Fruit fly (Drosophila melanogaster): ENCODE data around the gene CG33722.

Gene CG33722

DNA sequence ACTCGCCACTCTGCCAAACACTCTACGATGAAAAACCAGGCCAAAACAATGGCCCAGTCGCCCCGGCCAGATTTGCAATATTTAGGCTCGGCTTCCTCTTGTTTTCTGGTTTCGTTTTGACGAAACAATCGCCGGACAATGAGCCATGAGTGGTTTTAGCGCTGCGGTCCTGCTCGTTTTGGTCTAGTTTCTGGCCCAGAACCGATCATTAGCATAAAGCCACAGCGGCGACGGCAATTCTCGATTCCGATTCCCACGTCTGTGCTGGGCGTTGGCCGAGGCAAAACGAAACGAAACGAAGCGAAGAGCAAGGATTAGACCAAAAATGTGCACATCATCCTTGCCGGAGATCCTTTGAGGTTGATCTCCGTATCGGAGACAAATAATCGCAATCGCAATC lies 40.5 kb upstream of the CG33722 start:
- TF ChIP-seq zen (tag; optimal IDR thresholded peaks at IDR 0.05) (peak; percentile 93), tll (GFP tag; optimal IDR thresholded peaks at IDR 0.05) (peak in 1 of 2 experiments; percentile 4), hth (optimal IDR thresholded peaks at IDR 0.05) (no peak)

DNA sequence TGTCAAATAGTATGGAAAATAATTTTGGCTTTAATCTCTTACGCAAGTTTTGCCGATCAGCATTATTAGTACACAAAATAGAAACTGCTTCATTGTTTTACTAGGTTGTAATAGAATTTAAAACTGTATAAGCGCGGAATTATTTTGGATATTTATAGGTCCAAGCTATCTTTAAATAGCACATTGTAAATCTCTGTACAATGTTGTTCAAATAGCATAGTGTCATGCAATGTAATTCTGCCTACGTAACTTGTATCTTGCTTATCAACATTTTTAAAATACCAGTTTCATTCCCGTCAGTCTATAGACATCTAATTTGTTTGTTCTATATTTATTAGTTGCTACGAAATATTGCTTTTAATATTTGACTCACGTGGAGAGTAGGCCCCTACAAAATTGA lies 39.1 kb upstream of the CG33722 start, which contains the start of gene CheA84a:
Gene CheA84a (minus strand): TSS at position 101 of the 400 bp plus-strand sequence.
- no peak for TF ChIP-seq CG12659 (GFP tag; optimal IDR thresholded peaks at IDR 0.05)
- no peak for TF ChIP-seq CG13287 (GFP tag; IDR thresholded peaks at IDR 0.05; ENCODE audit: partially characterized antibody)
- no peak for TF ChIP-seq ATbp (GFP tag; optimal IDR thresholded peaks at IDR 0.05)
- no peak for TF ChIP-seq CG16863 (GFP tag; optimal IDR thresholded peaks at IDR 0.05)
- TF ChIP-seq btn (GFP tag; optimal IDR thresholded peaks at IDR 0.05), result no peak
- no peak for TF ChIP-seq Lim3 (GFP tag; IDR thresholded peaks at IDR 0.05)
- no peak for TF ChIP-seq oc (tag; optimal IDR thresholded peaks at IDR 0.05)
- no peak for TF ChIP-seq pho (GFP tag; optimal IDR thresholded peaks at IDR 0.05)
- no peak for TF ChIP-seq prd (optimal IDR thresholded peaks at IDR 0.05)
- TF ChIP-seq prd (GFP tag; IDR thresholded peaks at IDR 0.05), result no peak
- TF ChIP-seq tup (GFP tag; optimal IDR thresholded peaks at IDR 0.05), result no peak
- TF ChIP-seq CG14014 (GFP tag; IDR thresholded peaks at IDR 0.05), result no peak
- no peak for TF ChIP-seq Lpt (GFP tag; optimal IDR thresholded peaks at IDR 0.05)
- TF ChIP-seq lov (optimal IDR thresholded peaks at IDR 0.05), result no peak
- no peak for TF ChIP-seq lov (GFP tag; IDR thresholded peaks at IDR 0.05)
- no peak for TF ChIP-seq CG17361 (GFP tag; IDR thresholded peaks at IDR 0.05)
- no peak for TF ChIP-seq CG34422 (GFP tag; IDR thresholded peaks at IDR 0.05)

DNA sequence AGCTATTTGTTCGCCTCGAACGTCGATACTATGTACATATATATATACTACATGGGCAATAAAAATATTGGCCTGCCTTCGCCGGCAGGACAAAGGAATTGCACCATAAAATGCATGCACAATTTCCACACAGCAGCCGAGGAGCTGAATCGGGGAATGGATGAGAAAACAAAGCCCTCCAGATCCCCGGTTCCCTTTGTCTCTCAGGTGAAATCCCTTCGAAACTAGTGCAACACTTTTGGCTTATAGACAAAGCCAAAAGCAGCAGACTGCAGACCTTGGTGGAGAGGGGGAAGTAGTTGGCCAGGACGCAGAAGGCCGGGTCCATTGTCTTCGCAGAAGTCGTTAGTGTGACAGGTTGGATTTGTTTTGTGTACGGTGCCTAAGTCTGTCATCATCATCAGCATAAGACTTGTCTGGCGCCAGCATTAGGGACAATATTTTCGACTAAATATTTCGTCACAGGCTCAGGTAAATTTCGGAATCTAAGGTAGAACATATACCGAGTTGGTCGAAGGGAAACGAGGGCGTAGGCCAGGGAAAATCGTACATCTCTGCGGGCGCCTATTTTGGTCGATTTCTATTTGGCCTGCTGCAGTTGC lies 38.5 kb upstream of the CG33722 start:
- TF ChIP-seq cwo (GFP tag; optimal IDR thresholded peaks at IDR 0.05), result no peak
- TF ChIP-seq Bteb2 (GFP tag; optimal IDR thresholded peaks at IDR 0.05), result no peak
- no peak for TF ChIP-seq cato (GFP tag; optimal IDR thresholded peaks at IDR 0.05; ENCODE audit: borderline replicate concordance)
- TF ChIP-seq CG17612 (GFP tag; IDR thresholded peaks at IDR 0.05), result no peak
- no peak for TF ChIP-seq CG11560 (tag; IDR thresholded peaks at IDR 0.05)
- TF ChIP-seq dmrt99B (tag; optimal IDR thresholded peaks at IDR 0.05), result no peak
- TF ChIP-seq her (GFP tag; optimal IDR thresholded peaks at IDR 0.05), result no peak
- TF ChIP-seq D (optimal IDR thresholded peaks at IDR 0.05), result peak; percentile 92
- no peak for TF ChIP-seq D (GFP tag; optimal IDR thresholded peaks at IDR 0.05)
- TF ChIP-seq CG16863 (GFP tag; optimal IDR thresholded peaks at IDR 0.05), result no peak
- TF ChIP-seq zen (tag; optimal IDR thresholded peaks at IDR 0.05), result peak; percentile 99
- no peak for TF ChIP-seq insv (GFP tag; optimal IDR thresholded peaks at IDR 0.05)
- TF ChIP-seq CG7372 (GFP tag; IDR thresholded peaks at IDR 0.05), result no peak
- 0 out of 3 replicates have a peak, but pooled peaks have one; percentile 35 for TF ChIP-seq CG34422 (GFP tag; IDR thresholded peaks at IDR 0.05)
- TF ChIP-seq CG2889 (GFP tag; IDR thresholded peaks at IDR 0.05), result no peak
- TF ChIP-seq CG7987 (GFP tag; optimal IDR thresholded peaks at IDR 0.05), result no peak
- TF ChIP-seq tll (GFP tag; optimal IDR thresholded peaks at IDR 0.05), result peak in 1 of 2 experiments; percentile 95
- no peak for TF ChIP-seq CG12659 (GFP tag; optimal IDR thresholded peaks at IDR 0.05)
- TF ChIP-seq CG18262 (tag; optimal IDR thresholded peaks at IDR 0.05), result no peak
- no peak for TF ChIP-seq Sox102F (GFP tag; optimal IDR thresholded peaks at IDR 0.05)
- no peak for TF ChIP-seq repo (GFP tag; optimal IDR thresholded peaks at IDR 0.05)
- no peak for TF ChIP-seq tin (GFP tag; optimal IDR thresholded peaks at IDR 0.05)
- TF ChIP-seq dm (GFP tag; optimal IDR thresholded peaks at IDR 0.05), result no peak
- TF ChIP-seq cad (GFP tag; optimal IDR thresholded peaks at IDR 0.05), result peak; percentile 90
- peak; percentile 69 for TF ChIP-seq CG15479 (GFP tag; optimal IDR thresholded peaks at IDR 0.05)
- no peak for TF ChIP-seq CG6813 (GFP tag; optimal IDR thresholded peaks at IDR 0.05)
- no peak for TF ChIP-seq trem (tag; optimal IDR thresholded peaks at IDR 0.05)
